Fruit fly (Drosophila melanogaster): ENCODE results near the gene CG4815.

CG4815 gene

dm6 chr3R:27948421-27948906, 42.1 kb downstream of the CG4815 start, which contains the start of gene Gp93 (continued):
- TF ChIP-seq CG9609 (GFP tag; optimal IDR thresholded peaks at IDR 0.05) (no peak), otp (GFP tag; IDR thresholded peaks at IDR 0.05) (0 out of 3 replicates have a peak, but pooled peaks have one; percentile 28), slp2 (GFP tag; optimal IDR thresholded peaks at IDR 0.05) (peak; percentile 13), NC2α (GFP tag; optimal IDR thresholded peaks at IDR 0.05) (peak; percentile 57), kah (GFP tag; optimal IDR thresholded peaks at IDR 0.05) (no peak), CG6791 (GFP tag; IDR thresholded peaks at IDR 0.05; ENCODE audit: partially characterized antibody) (no peak), Hey (tag; optimal IDR thresholded peaks at IDR 0.05) (no peak), fu2 (GFP tag; optimal IDR thresholded peaks at IDR 0.05) (no peak), grn (GFP tag; optimal IDR thresholded peaks at IDR 0.05) (no peak), CG3726 (GFP tag; IDR thresholded peaks at IDR 0.05) (no peak), CG7556 (GFP tag; optimal IDR thresholded peaks at IDR 0.05) (peak; percentile 55), Poxn (GFP tag; IDR thresholded peaks at IDR 0.05) (no peak), Atf-2 (GFP tag; optimal IDR thresholded peaks at IDR 0.05) (no peak), CG12071 (GFP tag; optimal IDR thresholded peaks at IDR 0.05) (no peak), tll (GFP tag; optimal IDR thresholded peaks at IDR 0.05) (no peak), CG2889 (GFP tag; IDR thresholded peaks at IDR 0.05) (no peak), bbx (GFP tag; IDR thresholded peaks at IDR 0.05; ENCODE audit: partially characterized antibody) (peak; percentile 57), amos (GFP tag; IDR thresholded peaks at IDR 0.05; ENCODE audit: partially characterized antibody) (peak; percentile 55; the same call in 1 of the 2 replicates), Drgx (GFP tag; IDR thresholded peaks at IDR 0.05) (peak; percentile 29; the same call in 1 of the 2 replicates), repo (GFP tag; optimal IDR thresholded peaks at IDR 0.05) (peak; percentile 18), CoRest (tag; optimal IDR thresholded peaks at IDR 0.05) (peak; percentile 74), CG10147 (GFP tag; optimal IDR thresholded peaks at IDR 0.05) (no peak), Gug (GFP tag; IDR thresholded peaks at IDR 0.05) (peak; percentile 35; the same call in 2 of the 4 replicates), CG42726 (GFP tag; IDR thresholded peaks at IDR 0.05; ENCODE audit: partially characterized antibody) (peak; percentile 57; the same call in 1 of the 2 replicates), CG34376 (GFP tag; optimal IDR thresholded peaks at IDR 0.05) (peak; percentile 70), PHDP (tag; optimal IDR thresholded peaks at IDR 0.05) (no peak), CG11723 (GFP tag; optimal IDR thresholded peaks at IDR 0.05) (no peak), CG15601 (tag; optimal IDR thresholded peaks at IDR 0.05) (no peak), dysf (GFP tag; IDR thresholded peaks at IDR 0.05) (peak; percentile 72), br (optimal IDR thresholded peaks at IDR 0.05) (no peak), wor (GFP tag; IDR thresholded peaks at IDR 0.05) (0 out of 2 replicates have a peak, but pooled peaks have one; percentile 19), dm (GFP tag; optimal IDR thresholded peaks at IDR 0.05) (peak; percentile 20), CG11085 (GFP tag; IDR thresholded peaks at IDR 0.05) (peak; percentile 56), CG9437 (GFP tag; optimal IDR thresholded peaks at IDR 0.05) (peak; percentile 31), CG30403 (GFP tag; optimal IDR thresholded peaks at IDR 0.05) (peak; percentile 70), nmo (GFP tag; optimal IDR thresholded peaks at IDR 0.05) (peak; percentile 57), CrebB (tag; optimal IDR thresholded peaks at IDR 0.05) (peak; percentile 5), CG3995 (GFP tag; optimal IDR thresholded peaks at IDR 0.05) (no peak), hb (GFP tag; IDR thresholded peaks at IDR 0.05; ENCODE audit: partially characterized antibody) (no peak), CG34224 (GFP tag; IDR thresholded peaks at IDR 0.05; ENCODE audit: partially characterized antibody) (peak; percentile 26; the same call in 1 of the 3 replicates), CG12391 (tag; optimal IDR thresholded peaks at IDR 0.05) (peak; percentile 71), CG33213 (GFP tag; optimal IDR thresholded peaks at IDR 0.05) (no peak), CG18011 (GFP tag; optimal IDR thresholded peaks at IDR 0.05) (peak; percentile 12), CG14710 (tag; optimal IDR thresholded peaks at IDR 0.05) (peak; percentile 38), CG6689 (GFP tag; IDR thresholded peaks at IDR 0.05) (peak; percentile 70), CG4854 (GFP tag; optimal IDR thresholded peaks at IDR 0.05) (no peak), ac (GFP tag; optimal IDR thresholded peaks at IDR 0.05) (no peak), tx (GFP tag; optimal IDR thresholded peaks at IDR 0.05) (peak; percentile 35), ftz-f1 (GFP tag; optimal IDR thresholded peaks at IDR 0.05) (no peak), bigmax (GFP tag; optimal IDR thresholded peaks at IDR 0.05) (peak; percentile 71)
